Fruit fly (Drosophila melanogaster) whole organism, embryonic: ENCODE measurements around the gene CG34149.

ENCODE experiments used
- Asciz ChIP-seq: fragments of 200-800 bp; sonication (Bioruptor generic); optimal IDR thresholded peaks from 2 replicates; lab custom pipeline; 2017; ENCODE audit warnings: missing biosample characterization, mild to moderate bottlenecking, missing genetic modification characterization, missing genetic modification reagents
- Awh ChIP-seq: fragments of 200-800 bp; sonication (Bioruptor generic); IDR thresholded peaks from 2 replicates; pipeline ENCODE4, ENCODE4 v1.3.6; 2022; ENCODE audit warnings: missing biosample characterization, missing genetic modification characterization
- BEAF-32 ChIP-seq: fragments of 200-800 bp; sonication (Bioruptor generic); optimal IDR thresholded peaks from 3 replicates; lab custom pipeline; 2017; ENCODE audit warnings: missing biosample characterization, missing genetic modification characterization, mild to moderate bottlenecking, moderate library complexity, missing genetic modification reagents
- Bgb ChIP-seq: fragments of 200-800 bp; sonication (Bioruptor generic); IDR thresholded peaks from 2 replicates; pipeline ENCODE4 v1.3.6; 2022; ENCODE audit warnings: missing biosample characterization, missing genetic modification characterization; ENCODE audit not compliant: partially characterized antibody
- CG11560 ChIP-seq: fragments of 200-800 bp; sonication (Bioruptor generic); IDR thresholded peaks from 3 replicates; pipeline ENCODE4 v1.3.6; 2022; ENCODE audit warnings: missing biosample characterization, missing genetic modification characterization
- CG12744 ChIP-seq: fragments of 200-800 bp; sonication (Bioruptor generic); optimal IDR thresholded peaks from 2 replicates; lab custom pipeline; 2016; ENCODE audit warnings: missing biosample characterization, missing genetic modification characterization
- CG12942 ChIP-seq: fragments of 200-800 bp; sonication (Bioruptor generic); optimal IDR thresholded peaks from 3 replicates; lab custom pipeline; 2016; ENCODE audit warnings: missing biosample characterization, missing genetic modification characterization
- CG13287 ChIP-seq: fragments of 200-800 bp; sonication (Bioruptor generic); IDR thresholded peaks from 2 replicates; pipeline ENCODE4 v1.3.6; 2022; ENCODE audit warnings: missing biosample characterization, missing genetic modification characterization; ENCODE audit not compliant: partially characterized antibody
- CG14710 ChIP-seq: fragments of 200-800 bp; sonication (Bioruptor generic); optimal IDR thresholded peaks from 3 replicates; lab custom pipeline; 2019; ENCODE audit warnings: missing biosample characterization, mild to moderate bottlenecking, missing genetic modification characterization, moderate library complexity
- CG14860 ChIP-seq: fragments of 200-800 bp; sonication (Bioruptor generic); IDR thresholded peaks from 3 replicates; pipeline ENCODE4 v1.3.6; 2022; ENCODE audit warnings: missing biosample characterization, missing genetic modification characterization; ENCODE audit not compliant: partially characterized antibody
- CG15696 ChIP-seq: fragments of 200-800 bp; sonication (Bioruptor generic); optimal IDR thresholded peaks from 2 replicates; lab custom pipeline; 2019; ENCODE audit warnings: missing biosample characterization, mild to moderate bottlenecking, missing genetic modification characterization, moderate library complexity
- CG17385 ChIP-seq: fragments of 200-800 bp; sonication (Bioruptor generic); optimal IDR thresholded peaks from 3 replicates; lab custom pipeline; 2018; ENCODE audit warnings: missing biosample characterization, mild to moderate bottlenecking, missing genetic modification characterization
- CG17568 ChIP-seq: fragments of 200-800 bp; sonication (Bioruptor generic); optimal IDR thresholded peaks from 2 replicates; lab custom pipeline; 2018; ENCODE audit warnings: missing biosample characterization, mild to moderate bottlenecking, missing genetic modification characterization, moderate library complexity
- CG1832 ChIP-seq: fragments of 200-800 bp; sonication (Bioruptor generic); optimal IDR thresholded peaks from 2 replicates; lab custom pipeline; 2017; ENCODE audit warnings: missing biosample characterization, mild to moderate bottlenecking, missing genetic modification characterization, inconsistent platforms
- CG2116 ChIP-seq: fragments of 200-800 bp; sonication (Bioruptor generic); optimal IDR thresholded peaks from 3 replicates; lab custom pipeline; 2018; ENCODE audit warnings: missing biosample characterization, mild to moderate bottlenecking, missing genetic modification characterization
- CG2202 ChIP-seq: fragments of 200-800 bp; sonication (Bioruptor generic); optimal IDR thresholded peaks from 2 replicates; lab custom pipeline; 2018; ENCODE audit warnings: missing biosample characterization, mild to moderate bottlenecking, missing genetic modification characterization
- CG30020 ChIP-seq: fragments of 200-800 bp; optimal IDR thresholded peaks from 2 replicates; lab custom pipeline; 2019; ENCODE audit warnings: missing biosample characterization, mild to moderate bottlenecking, missing genetic modification characterization, moderate library complexity
- CG32767 ChIP-seq: fragments of 200-800 bp; sonication (Bioruptor generic); IDR thresholded peaks from 2 replicates; pipeline ENCODE4 v1.3.6; 2022; ENCODE audit warnings: missing biosample characterization, missing genetic modification characterization
- CG34224 ChIP-seq: fragments of 200-800 bp; sonication (Bioruptor generic); IDR thresholded peaks from 3 replicates; pipeline ENCODE4 v1.3.6; 2022; ENCODE audit warnings: missing biosample characterization, missing genetic modification characterization; ENCODE audit not compliant: partially characterized antibody
- CG6791 ChIP-seq: fragments of 200-800 bp; sonication (Bioruptor generic); IDR thresholded peaks from 3 replicates; pipeline ENCODE4 v1.3.6; 2022; ENCODE audit warnings: missing biosample characterization, missing genetic modification characterization; ENCODE audit not compliant: partially characterized antibody
- CG7963 ChIP-seq: fragments of 200-800 bp; sonication (Bioruptor generic); IDR thresholded peaks from 3 replicates; pipeline ENCODE4 v1.3.6; 2022; ENCODE audit warnings: missing biosample characterization, missing genetic modification characterization; ENCODE audit not compliant: partially characterized antibody
- CG9932 ChIP-seq: fragments of 200-800 bp; sonication (Bioruptor generic); IDR thresholded peaks from 2 replicates; pipeline ENCODE4 v1.3.6; 2022; ENCODE audit warnings: missing biosample characterization, missing genetic modification characterization
- Dad ChIP-seq: fragments of 200-800 bp; sonication (Bioruptor generic); optimal IDR thresholded peaks from 3 replicates; lab custom pipeline; 2016; ENCODE audit warnings: missing biosample characterization, missing genetic modification characterization
- Doc3 ChIP-seq: fragments of 200-800 bp; sonication (Bioruptor generic); IDR thresholded peaks from 3 replicates; pipeline ENCODE4 v1.3.6; 2022; ENCODE audit warnings: missing biosample characterization, missing genetic modification characterization; ENCODE audit not compliant: partially characterized antibody
- Dref ChIP-seq: fragments of 200-800 bp; sonication (Bioruptor generic); IDR thresholded peaks from 2 replicates; pipeline ENCODE4 v1.3.6; 2022; ENCODE audit warnings: missing biosample characterization, missing genetic modification characterization
- E2f2 ChIP-seq: fragments of 200-800 bp; sonication (Bioruptor generic); IDR thresholded peaks from 2 replicates; pipeline ENCODE4 v1.3.6; 2022; ENCODE audit warnings: missing biosample characterization, missing genetic modification characterization
- Fer1 ChIP-seq: fragments of 200-800 bp; sonication (Bioruptor generic); optimal IDR thresholded peaks from 2 replicates; lab custom pipeline; 2017; ENCODE audit warnings: missing biosample characterization, mild to moderate bottlenecking, missing genetic modification characterization
- Hsf ChIP-seq: fragments of 200-800 bp; sonication (Bioruptor generic); optimal IDR thresholded peaks from 3 replicates; lab custom pipeline; 2016; ENCODE audit warnings: missing biosample characterization, missing genetic modification characterization
- Lhr ChIP-seq: fragments of 200-800 bp; sonication (Bioruptor generic); optimal IDR thresholded peaks from 3 replicates; lab custom pipeline; 2017; ENCODE audit warnings: mild to moderate bottlenecking, missing biosample characterization, missing genetic modification reagents, missing genetic modification characterization
- Max ChIP-seq: fragments of 200-800 bp; sonication (Bioruptor generic); optimal IDR thresholded peaks from 2 replicates; lab custom pipeline; 2016; ENCODE audit warnings: missing biosample characterization, mild to moderate bottlenecking, missing genetic modification characterization
- Oli ChIP-seq: fragments of 200-800 bp; sonication (Bioruptor generic); optimal IDR thresholded peaks from 2 replicates; lab custom pipeline; 2018; ENCODE audit warnings: missing biosample characterization, mild to moderate bottlenecking, missing genetic modification characterization, moderate library complexity
- Scr ChIP-seq: fragments of 200-800 bp; sonication (Bioruptor generic); IDR thresholded peaks from 2 replicates; pipeline ENCODE4 v1.3.6; 2022; ENCODE audit warnings: missing biosample characterization, missing genetic modification characterization; ENCODE audit not compliant: partially characterized antibody
- amos ChIP-seq: fragments of 200-800 bp; sonication (Bioruptor generic); IDR thresholded peaks from 2 replicates; pipeline ENCODE4 v1.3.6; 2022; ENCODE audit warnings: missing biosample characterization, missing genetic modification characterization; ENCODE audit not compliant: partially characterized antibody
- ato ChIP-seq: fragments of 200-800 bp; sonication (Bioruptor generic); IDR thresholded peaks from 2 replicates; pipeline ENCODE4 v1.3.6; 2022; ENCODE audit warnings: missing biosample characterization, missing genetic modification characterization; ENCODE audit not compliant: partially characterized antibody
- bab2 ChIP-seq: fragments of 200-800 bp; sonication (Bioruptor generic); optimal IDR thresholded peaks from 2 replicates; lab custom pipeline; 2016; ENCODE audit warnings: missing biosample characterization, missing genetic modification characterization
- chinmo ChIP-seq: fragments of 200-800 bp; sonication (Bioruptor generic); IDR thresholded peaks from 4 replicates; pipeline ENCODE4 v1.3.6; 2022; ENCODE audit warnings: missing biosample characterization, missing genetic modification characterization; ENCODE audit not compliant: partially characterized antibody
- gt ChIP-seq: fragments of 200-800 bp; sonication (Bioruptor generic); IDR thresholded peaks from 2 replicates; pipeline ENCODE4 v1.3.6; 2022; ENCODE audit warnings: missing biosample characterization, missing genetic modification characterization
- hbn ChIP-seq: fragments of 200-800 bp; sonication (Bioruptor generic); IDR thresholded peaks from 2 replicates; pipeline ENCODE4 v1.3.6; 2022; ENCODE audit warnings: missing biosample characterization, missing genetic modification characterization; ENCODE audit not compliant: partially characterized antibody
- inv ChIP-seq: fragments of 200-800 bp; sonication (Bioruptor generic); IDR thresholded peaks from 2 replicates; pipeline ENCODE4 v1.3.6; 2022; ENCODE audit warnings: missing biosample characterization, missing genetic modification characterization; ENCODE audit not compliant: partially characterized antibody
- lab ChIP-seq: fragments of 200-800 bp; sonication (Bioruptor generic); optimal IDR thresholded peaks from 3 replicates; lab custom pipeline; 2017; ENCODE audit warnings: missing biosample characterization, missing genetic modification characterization, mild to moderate bottlenecking, moderate library complexity, missing genetic modification reagents
- pros ChIP-seq: fragments of 200-800 bp; sonication (Bioruptor generic); optimal IDR thresholded peaks from 3 replicates; lab custom pipeline; 2019; ENCODE audit warnings: missing biosample characterization, mild to moderate bottlenecking, missing genetic modification characterization, moderate library complexity
- row ChIP-seq: fragments of 200-800 bp; sonication (Bioruptor generic); IDR thresholded peaks from 3 replicates; pipeline ENCODE4 v1.3.6; 2022; ENCODE audit warnings: missing biosample characterization, missing genetic modification characterization
- run ChIP-seq: fragments of 200-800 bp; sonication (Bioruptor generic); optimal IDR thresholded peaks from 3 replicates; lab custom pipeline; 2018; ENCODE audit warnings: missing biosample characterization, mild to moderate bottlenecking, missing genetic modification characterization
- sens ChIP-seq: fragments of 200-800 bp; sonication (Bioruptor generic); peaks from one replicate; lab custom pipeline; 2016; ENCODE audit warnings: missing biosample characterization, missing genetic modification characterization
- tna ChIP-seq: fragments of 200-800 bp; sonication (Bioruptor generic); IDR thresholded peaks from 2 replicates; pipeline ENCODE4 v1.3.6; 2022; ENCODE audit warnings: missing biosample characterization, missing genetic modification characterization; ENCODE audit not compliant: partially characterized antibody
- unc-4 ChIP-seq: fragments of 200-800 bp; sonication (Bioruptor generic); IDR thresholded peaks from 2 replicates; pipeline ENCODE4 v1.3.6; 2022; ENCODE audit warnings: missing biosample characterization, missing genetic modification characterization; ENCODE audit not compliant: partially characterized antibody
- vvl ChIP-seq: fragments of 200-800 bp; sonication (Bioruptor generic); IDR thresholded peaks from 2 replicates; pipeline ENCODE4 v1.3.6; 2022; ENCODE audit warnings: missing biosample characterization, missing genetic modification characterization
- zen2 ChIP-seq: fragments of 200-800 bp; sonication (Bioruptor generic); IDR thresholded peaks from 3 replicates; pipeline ENCODE4 v1.3.6; 2022; ENCODE audit warnings: missing biosample characterization, missing genetic modification characterization; ENCODE audit not compliant: partially characterized antibody

The CG34149 gene

DNA sequence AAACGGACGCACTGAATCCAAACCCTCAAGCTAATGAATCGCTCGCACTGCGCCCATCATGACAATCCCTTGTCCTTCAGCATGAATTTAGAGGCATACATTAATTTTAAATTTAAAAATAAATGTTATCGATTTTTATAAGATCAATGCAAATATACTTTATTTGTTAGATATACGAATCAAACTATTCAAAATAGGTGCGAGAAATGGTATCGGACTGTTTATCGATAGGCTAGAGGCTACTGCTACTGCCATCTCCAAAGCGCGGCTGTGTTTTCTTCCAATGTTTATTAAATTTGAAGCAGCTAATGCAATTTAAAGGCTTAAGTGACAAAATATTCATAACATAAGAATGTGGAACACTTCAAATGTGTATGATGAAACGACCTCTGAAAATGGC, 1.1 kb downstream of the CG34149 start, which contains the start of gene CG43342 (continued):
- TF ChIP-seq CG17385 (GFP tag; lab: Kevin White, UChicago) (no peak), CG14860 (GFP tag; lab: Robert Waterston, UW) (peak; percentile 82), pros (no peak), Hsf (no peak), CG9932 (GFP tag; lab: Robert Waterston, UW) (no peak), Awh (GFP tag; lab: Robert Waterston, UW) (no peak), run (tag; lab: Kevin White, UChicago) (no peak), Max (GFP tag; lab: Kevin White, UChicago) (no peak), Oli (no peak), CG11560 (tag; lab: Robert Waterston, UW) (peak; percentile 71; the same call in 2 of the 3 replicates), CG17568 (GFP tag; lab: Kevin White, UChicago) (no peak), vvl (peak; percentile 17; the same call in 1 of the 2 replicates), Dref (GFP tag; lab: Robert Waterston, UW) (peak; percentile 83), E2f2 (GFP tag; lab: Robert Waterston, UW) (peak; percentile 84), CG13287 (GFP tag; lab: Robert Waterston, UW) (peak; percentile 85), CG30020 (no peak), Asciz (GFP tag; lab: Kevin White, UChicago) (no peak), Lhr (GFP tag; lab: Kevin White, UChicago) (no peak), CG12744 (GFP tag; lab: Kevin White, UChicago) (no peak), CG6791 (GFP tag; lab: Robert Waterston, UW) (peak; percentile 85), gt (GFP tag; lab: Robert Waterston, UW) (no peak), Bgb (GFP tag; lab: Robert Waterston, UW) (peak; percentile 85), amos (GFP tag; lab: Robert Waterston, UW) (peak; percentile 77), Scr (GFP tag; lab: Robert Waterston, UW) (peak; percentile 78), sens (GFP tag; lab: Kevin White, UChicago) (peak; percentile 69), CG12942 (GFP tag; lab: Kevin White, UChicago) (no peak), CG14710 (peak; percentile 9), Dad (no peak), unc-4 (GFP tag; lab: Robert Waterston, UW) (peak; percentile 76), lab (no peak), CG15696 (tag; lab: Kevin White, UChicago) (no peak), Fer1 (GFP tag; lab: Kevin White, UChicago) (no peak), CG2116 (GFP tag; lab: Kevin White, UChicago) (peak; percentile 69), zen2 (peak; percentile 88), CG2202 (tag; lab: Kevin White, UChicago) (no peak), bab2 (GFP tag; lab: Kevin White, UChicago) (no peak), ato (GFP tag; lab: Robert Waterston, UW) (peak; percentile 81), inv (GFP tag; lab: Robert Waterston, UW) (peak; percentile 49; the same call in 1 of the 2 replicates), tna (GFP tag; lab: Robert Waterston, UW) (peak; percentile 89), CG34224 (GFP tag; lab: Robert Waterston, UW) (peak; percentile 84), hbn (GFP tag; lab: Robert Waterston, UW) (peak; percentile 63), row (no peak), CG32767 (GFP tag; lab: Robert Waterston, UW) (no peak), Doc3 (peak; percentile 80), CG1832 (no peak), chinmo (peak; percentile 79; the same call in 1 of the 4 replicates), BEAF-32 (GFP tag; lab: Kevin White, UChicago) (peak; percentile 72), CG7963 (GFP tag; lab: Robert Waterston, UW) (peak; percentile 84)
